Worm (Caenorhabditis elegans) whole organism, midembryonic: Measurements from ENCODE around the gene T13C2.3.
A peak's percentile ranks its signal among the peaks of the same experiment; 100 is the strongest.

ENCODE experiments used
- T22C8.4 ChIP-seq: fragments of 200-800 bp; sonication (Bioruptor generic); IDR thresholded peaks from 2 replicates; pipeline ENCODE4 v1.3.6; 2022; ENCODE audit warnings: missing genetic modification characterization, missing compliant biosample characterization
- cog-1 ChIP-seq: sonication (generic microtip); optimal IDR thresholded peaks from 2 replicates; lab custom pipeline; 2016; ENCODE audit warnings: missing genetic modification characterization, missing compliant biosample characterization
- flt-1 ChIP-seq: fragments of 200-800 bp; sonication (Bioruptor generic); IDR thresholded peaks from 2 replicates; pipeline ENCODE4 v1.3.6; 2022; ENCODE audit warnings: missing genetic modification characterization, missing compliant biosample characterization
- med-1 ChIP-seq: sonication (generic microtip); optimal IDR thresholded peaks from 2 replicates; lab custom pipeline; 2017; ENCODE audit warnings: missing genetic modification characterization, mild to moderate bottlenecking, missing compliant biosample characterization, antibody characterized with exemption, missing genetic modification reagents; ENCODE audit not compliant: insufficient read depth
- tab-1 ChIP-seq: fragments of 200-800 bp; sonication (Bioruptor generic); IDR thresholded peaks from 2 replicates; pipeline ENCODE4 v1.3.6; 2022; ENCODE audit warnings: missing genetic modification characterization, missing compliant biosample characterization
- ztf-23 ChIP-seq: fragments of 200-800 bp; sonication (Bioruptor generic); IDR thresholded peaks from 2 replicates; pipeline ENCODE4 v1.3.6; 2022; ENCODE audit warnings: missing genetic modification reagents, missing genetic modification characterization, missing compliant biosample characterization
- ztf-29 ChIP-seq: fragments of 200-800 bp; sonication (Bioruptor generic); IDR thresholded peaks from 2 replicates; pipeline ENCODE4 v1.3.6; 2022; ENCODE audit warnings: missing genetic modification reagents, missing genetic modification characterization, missing compliant biosample characterization

ce11 chrII:6832695-6833389 is 43.8 kb downstream of the T13C2.3 start:
- TF ChIP-seq tab-1 (GFP tag; lab: Robert Waterston, UW) (no peak), ztf-23 (GFP tag; lab: Robert Waterston, UW) (0 out of 2 replicates have a peak, but pooled peaks have one; percentile 32), ztf-29 (GFP tag; lab: Robert Waterston, UW) (no peak), cog-1 (no peak), flt-1 (GFP tag; lab: Robert Waterston, UW) (no peak), T22C8.4 (GFP tag; lab: Robert Waterston, UW) (0 out of 2 replicates have a peak, but pooled peaks have one; percentile 14), med-1 (GFP tag; lab: Kevin White, UChicago) (no peak)
